Fruit fly (Drosophila melanogaster): ENCODE measurements around the gene Rpp21.

The Rpp21 gene

dm6 chrX:1052684-1053389, 22.3 kb downstream of the Rpp21 start:
- TF ChIP-seq CG17801 (GFP tag; optimal IDR thresholded peaks at IDR 0.05; ENCODE audit: partially characterized antibody), result no peak

dm6 chrX:1056338-1056737, 25.8 kb downstream of the Rpp21 start:
- TF ChIP-seq CG17801 (GFP tag; optimal IDR thresholded peaks at IDR 0.05; ENCODE audit: partially characterized antibody), result no peak

dm6 chrX:1063143-1063542, 32.6 kb downstream of the Rpp21 start:
- TF ChIP-seq CG17801 (GFP tag; optimal IDR thresholded peaks at IDR 0.05; ENCODE audit: partially characterized antibody), result peak; percentile 13

- TF ChIP-seq CG17801 (GFP tag; optimal IDR thresholded peaks at IDR 0.05; ENCODE audit: partially characterized antibody), result no peak
Observed at dm6 chrX:1080715-1081114, 50.2 kb downstream of the Rpp21 start.

dm6 chrX:1082417-1082816, 51.9 kb downstream of the Rpp21 start:
- TF ChIP-seq CG17801 (GFP tag; optimal IDR thresholded peaks at IDR 0.05; ENCODE audit: partially characterized antibody), result no peak
